Worm (Caenorhabditis elegans) whole organism, young adult: ENCODE data around the gene C54D10.10.

ENCODE experiments used
- B0019.2 ChIP-seq: fragments of 200-800 bp; sonication (Bioruptor generic); conservative IDR thresholded peaks from 2 replicates; pipeline ENCODE4 v1.3.6; 2022; ENCODE audit warnings: missing genetic modification reagents, missing genetic modification characterization, missing compliant biosample characterization
- F23B12.7 ChIP-seq: sonication (generic microtip); optimal IDR thresholded peaks from 2 replicates; lab custom pipeline; 2017; ENCODE audit warnings: missing genetic modification characterization, mild to moderate bottlenecking, missing compliant biosample characterization, antibody characterized with exemption, moderate library complexity; ENCODE audit not compliant: insufficient read depth
- F55B11.4 ChIP-seq: sonication (generic microtip); optimal IDR thresholded peaks from 2 replicates; lab custom pipeline; 2016; ENCODE audit warnings: missing compliant biosample characterization, missing genetic modification characterization, borderline replicate concordance; ENCODE audit not compliant: insufficient read depth
- K12H6.12 ChIP-seq: fragments of 200-800 bp; sonication (Bioruptor generic); optimal IDR thresholded peaks from 2 replicates; lab custom pipeline; 2018; ENCODE audit warnings: mild to moderate bottlenecking, missing genetic modification characterization, missing compliant biosample characterization
- T07F8.4 ChIP-seq: sonication (generic microtip); optimal IDR thresholded peaks from 2 replicates; lab custom pipeline; 2016; ENCODE audit warnings: mild to moderate bottlenecking, missing genetic modification characterization, moderate library complexity, missing compliant biosample characterization
- Y56A3A.18 ChIP-seq: fragments of 200-800 bp; sonication (Bioruptor generic); IDR thresholded peaks from 2 replicates; pipeline ENCODE4 v1.3.6; 2022; ENCODE audit warnings: missing genetic modification reagents, missing genetic modification characterization, missing compliant biosample characterization
- Y79H2A.3 ChIP-seq: fragments of 200-800 bp; sonication (Bioruptor generic); conservative IDR thresholded peaks from 2 replicates; pipeline ENCODE4 v1.3.6; 2022; ENCODE audit warnings: missing genetic modification reagents, missing genetic modification characterization, missing compliant biosample characterization
- ZK185.1 ChIP-seq: sonication (generic microtip); optimal IDR thresholded peaks from 2 replicates; lab custom pipeline; 2016; ENCODE audit warnings: mild to moderate bottlenecking, missing genetic modification characterization, missing compliant biosample characterization; ENCODE audit not compliant: poor library complexity, severe bottlenecking
- aptf-2 ChIP-seq: fragments of 200-800 bp; sonication (Bioruptor generic); conservative IDR thresholded peaks from 2 replicates; pipeline ENCODE4 v1.3.6; 2022; ENCODE audit warnings: missing genetic modification reagents, missing genetic modification characterization, missing compliant biosample characterization
- attf-6 ChIP-seq: fragments of 200-800 bp; sonication (Bioruptor generic); IDR thresholded peaks from 2 replicates; pipeline ENCODE4 v1.3.6; 2022; ENCODE audit warnings: missing genetic modification reagents, missing genetic modification characterization, missing compliant biosample characterization
- ccch-3 ChIP-seq: fragments of 200-800 bp; sonication (Bioruptor generic); optimal IDR thresholded peaks from 2 replicates; lab custom pipeline; 2018; ENCODE audit warnings: mild to moderate bottlenecking, missing genetic modification characterization, missing compliant biosample characterization
- cebp-1 ChIP-seq, 2 experiments: fragments of 200-800 bp in 1 of 2; sonication (Bioruptor generic) in 1 of 2; sonication (generic microtip) in 1 of 2; IDR thresholded peaks in 1 of 2; optimal IDR thresholded peaks in 1 of 2; 2 replicates each; pipeline versions ENCODE4 v1.3.6 to Lab custom; 2017 to 2022; ENCODE audit warnings: missing compliant biosample characterization in 2 of 2, missing genetic modification characterization in 2 of 2, mild to moderate bottlenecking in 1 of 2, missing genetic modification reagents in 1 of 2, moderate library complexity in 1 of 2
- ceh-40 ChIP-seq: fragments of 200-800 bp; sonication (Bioruptor generic); IDR thresholded peaks from 2 replicates; pipeline ENCODE4 v1.3.6; 2022; ENCODE audit warnings: missing genetic modification characterization, missing compliant biosample characterization
- ceh-58 ChIP-seq: fragments of 200-800 bp; sonication (Bioruptor generic); IDR thresholded peaks from 2 replicates; pipeline ENCODE4 v1.3.6; 2022; ENCODE audit warnings: missing genetic modification characterization, missing compliant biosample characterization
- ceh-91 ChIP-seq: fragments of 200-800 bp; sonication (Bioruptor generic); IDR thresholded peaks from 2 replicates; pipeline ENCODE4 v1.3.6; 2022; ENCODE audit warnings: missing genetic modification reagents, missing genetic modification characterization, missing compliant biosample characterization
- dpff-1 ChIP-seq: sonication (generic microtip); optimal IDR thresholded peaks from 2 replicates; lab custom pipeline; 2017; ENCODE audit warnings: mild to moderate bottlenecking, missing genetic modification characterization, missing compliant biosample characterization
- efl-1 ChIP-seq: fragments of 150-350 bp; optimal IDR thresholded peaks from 2 replicates; lab custom pipeline; 2014; ENCODE audit warnings: missing biosample characterization, missing genetic modification reagents, missing genetic modification characterization
- egrh-3 ChIP-seq: fragments of 200-800 bp; sonication (Bioruptor generic); IDR thresholded peaks from 2 replicates; pipeline ENCODE4 v1.3.6; 2022; ENCODE audit warnings: missing genetic modification reagents, missing genetic modification characterization, missing compliant biosample characterization
- ekl-4 ChIP-seq: fragments of 200-800 bp; sonication (Bioruptor generic); IDR thresholded peaks from 2 replicates; pipeline ENCODE4 v1.3.6; 2022; ENCODE audit warnings: missing genetic modification reagents, missing genetic modification characterization, missing compliant biosample characterization
- gei-17 ChIP-seq: fragments of 200-800 bp; sonication (Bioruptor generic); optimal IDR thresholded peaks from 2 replicates; lab custom pipeline; 2018; ENCODE audit warnings: mild to moderate bottlenecking, missing genetic modification characterization, missing compliant biosample characterization
- hlh-12 ChIP-seq: sonication (generic microtip); optimal IDR thresholded peaks from 2 replicates; lab custom pipeline; 2016; ENCODE audit warnings: missing genetic modification characterization, missing compliant biosample characterization
- hsf-1 ChIP-seq: fragments of 200-800 bp; sonication (Bioruptor generic); IDR thresholded peaks from 2 replicates; pipeline ENCODE4 v1.3.6; 2022; ENCODE audit warnings: missing genetic modification reagents, missing genetic modification characterization, missing compliant biosample characterization
- lag-1 ChIP-seq: fragments of 200-800 bp; sonication (Bioruptor generic); IDR thresholded peaks from 2 replicates; pipeline ENCODE4 v1.3.6; 2022; ENCODE audit warnings: missing genetic modification reagents, missing genetic modification characterization, missing compliant biosample characterization
- let-526 ChIP-seq: fragments of 200-800 bp; sonication (Bioruptor generic); IDR thresholded peaks from 2 replicates; pipeline ENCODE4 v1.3.6; 2022; ENCODE audit warnings: missing genetic modification reagents, missing genetic modification characterization, missing compliant biosample characterization
- let-607 ChIP-seq, 2 experiments: fragments of 200-800 bp in 1 of 2; sonication (Bioruptor generic) in 1 of 2; sonication (generic microtip) in 1 of 2; optimal IDR thresholded peaks; 2 replicates each; lab custom pipeline; 2016 to 2018; ENCODE audit warnings: mild to moderate bottlenecking in 2 of 2, missing compliant biosample characterization in 2 of 2, missing genetic modification characterization in 2 of 2, moderate library complexity in 2 of 2, missing genotype in 1 of 2
- lin-26 ChIP-seq: fragments of 200-800 bp; sonication (Bioruptor generic); IDR thresholded peaks from 2 replicates; pipeline ENCODE4 v1.3.6; 2022; ENCODE audit warnings: missing genetic modification reagents, missing genetic modification characterization, missing compliant biosample characterization
- lin-35 ChIP-seq, 3 experiments: fragments of 150-350 bp in 2 of 3; sonication (generic microtip) in 1 of 3; optimal IDR thresholded peaks; 2 replicates each; lab custom pipeline; 2014 to 2018; ENCODE audit warnings: missing biosample characterization in 3 of 3, missing genetic modification characterization in 3 of 3, missing genetic modification reagents in 3 of 3
- lir-1 ChIP-seq: fragments of 200-800 bp; sonication (Bioruptor generic); conservative IDR thresholded peaks from 2 replicates; pipeline ENCODE4 v1.3.6; 2022; ENCODE audit warnings: missing genetic modification reagents, missing genetic modification characterization, missing compliant biosample characterization
- madf-6 ChIP-seq: fragments of 200-800 bp; sonication (Bioruptor generic); IDR thresholded peaks from 2 replicates; pipeline ENCODE4 v1.3.6; 2022; ENCODE audit warnings: missing genetic modification reagents, missing genetic modification characterization, missing compliant biosample characterization
- mcd-1 ChIP-seq: fragments of 200-800 bp; sonication (Bioruptor generic); IDR thresholded peaks from 2 replicates; pipeline ENCODE4 v1.3.6; 2022; ENCODE audit warnings: missing genetic modification reagents, missing genetic modification characterization, missing compliant biosample characterization
- mes-4 ChIP-seq: sonication (generic microtip); optimal IDR thresholded peaks from 2 replicates; lab custom pipeline; 2016; ENCODE audit warnings: missing genotype, missing genetic modification characterization, missing compliant biosample characterization
- nfya-2 ChIP-seq: fragments of 200-800 bp; sonication (Bioruptor generic); IDR thresholded peaks from 2 replicates; pipeline ENCODE4 v1.3.6; 2022; ENCODE audit warnings: missing genetic modification reagents, missing genetic modification characterization, missing compliant biosample characterization
- nfyb-1 ChIP-seq: fragments of 200-800 bp; sonication (Bioruptor generic); IDR thresholded peaks from 2 replicates; pipeline ENCODE4 v1.3.6; 2022; ENCODE audit warnings: missing genetic modification reagents, missing genetic modification characterization, missing compliant biosample characterization
- nhr-120 ChIP-seq: fragments of 200-800 bp; sonication (Bioruptor generic); IDR thresholded peaks from 2 replicates; pipeline ENCODE4 v1.3.6; 2022; ENCODE audit warnings: missing genetic modification characterization, missing compliant biosample characterization
- pbrm-1 ChIP-seq: fragments of 200-800 bp; sonication (Bioruptor generic); IDR thresholded peaks from 2 replicates; pipeline ENCODE4 v1.3.6; 2022; ENCODE audit warnings: missing genetic modification reagents, missing genetic modification characterization, missing compliant biosample characterization
- rcor-1 ChIP-seq: fragments of 200-800 bp; sonication (Bioruptor generic); IDR thresholded peaks from 2 replicates; pipeline ENCODE4 v1.3.6; 2022; ENCODE audit warnings: missing genetic modification reagents, missing genetic modification characterization, missing compliant biosample characterization
- rec-8 ChIP-seq, 2 experiments: sonication (generic microtip); optimal IDR thresholded peaks; 2 replicates each; lab custom pipeline; 2016; ENCODE audit warnings: mild to moderate bottlenecking in 2 of 2, missing genetic modification characterization in 2 of 2, missing genetic modification reagents in 2 of 2, missing genotype in 2 of 2, missing biosample characterization in 1 of 2, missing compliant biosample characterization in 1 of 2, moderate library complexity in 1 of 2
- sdz-38 ChIP-seq: sonication (generic microtip); optimal IDR thresholded peaks from 2 replicates; lab custom pipeline; 2016; ENCODE audit warnings: missing genotype, missing genetic modification characterization, missing compliant biosample characterization
- snpc-1.1 ChIP-seq: sonication (generic microtip); optimal IDR thresholded peaks from 2 replicates; lab custom pipeline; 2017; ENCODE audit warnings: missing genetic modification characterization, mild to moderate bottlenecking, missing compliant biosample characterization, antibody characterized with exemption, moderate library complexity, missing genotype, missing genetic modification reagents; ENCODE audit not compliant: insufficient read depth
- snpc-1.3 ChIP-seq: sonication (generic microtip); optimal IDR thresholded peaks from 2 replicates; lab custom pipeline; 2017; ENCODE audit warnings: missing genetic modification characterization, mild to moderate bottlenecking, missing compliant biosample characterization, antibody characterized with exemption, moderate library complexity, missing genotype, missing genetic modification reagents; ENCODE audit not compliant: insufficient read depth
- tbp1 ChIP-seq: fragments of 200-800 bp; sonication (Bioruptor generic); optimal IDR thresholded peaks from 2 replicates; lab custom pipeline; 2018; ENCODE audit warnings: mild to moderate bottlenecking, missing genetic modification characterization, missing compliant biosample characterization
- tlf-1 ChIP-seq: fragments of 200-800 bp; sonication (Bioruptor generic); optimal IDR thresholded peaks from 2 replicates; lab custom pipeline; 2018; ENCODE audit warnings: mild to moderate bottlenecking, missing genetic modification characterization, missing compliant biosample characterization
- unc-130 ChIP-seq: sonication (generic microtip); optimal IDR thresholded peaks from 2 replicates; lab custom pipeline; 2016; ENCODE audit warnings: missing genetic modification reagents, missing genetic modification characterization, missing compliant biosample characterization
- unc-62 ChIP-seq: fragments of 150-350 bp; optimal IDR thresholded peaks from 2 replicates; lab custom pipeline; 2014; ENCODE audit warnings: missing biosample characterization, missing genetic modification reagents, missing genetic modification characterization
- xnd-1 ChIP-seq: sonication (generic microtip); optimal IDR thresholded peaks from 2 replicates; lab custom pipeline; 2016; ENCODE audit warnings: missing genotype, missing genetic modification reagents, missing genetic modification characterization, missing compliant biosample characterization
- ztf-26 ChIP-seq: sonication (generic microtip); optimal IDR thresholded peaks from 2 replicates; lab custom pipeline; 2017; ENCODE audit warnings: missing genetic modification characterization, missing compliant biosample characterization

C54D10.10 gene

ce11 chrV:12491070-12491643 lies 41.4 kb upstream of the C54D10.10 start:
- TF ChIP-seq F23B12.7 (tag; lab: Kevin White, UChicago) (peak; percentile 56), ceh-40 (GFP tag; lab: Robert Waterston, UW) (no peak), tlf-1 (GFP tag; lab: Kevin White, UChicago) (peak; percentile 75), nhr-120 (GFP tag; lab: Robert Waterston, UW) (no peak), xnd-1 (tag; lab: Kevin White, UChicago) (peak; percentile 36), ekl-4 (GFP tag; lab: Robert Waterston, UW) (peak; percentile 93), cebp-1 (GFP tag; IDR thresholded peaks at IDR 0.05; lab: Robert Waterston, UW) (no peak), cebp-1 (tag; optimal IDR thresholded peaks at IDR 0.05; lab: Kevin White, UChicago) (peak; percentile 62), dpff-1 (tag; lab: Kevin White, UChicago) (no peak), snpc-1.3 (peak; percentile 97), F55B11.4 (tag; lab: Kevin White, UChicago) (no peak), mcd-1 (GFP tag; lab: Robert Waterston, UW) (peak; percentile 81), efl-1 (GFP tag; lab: Kevin White, UChicago) (no peak), ceh-91 (GFP tag; lab: Robert Waterston, UW) (0 out of 2 replicates have a peak, but pooled peaks have one; percentile 13), hsf-1 (GFP tag; lab: Robert Waterston, UW) (peak; percentile 72), unc-130 (GFP tag; lab: Kevin White, UChicago) (peak; percentile 13), lin-35 (GFP tag; optimal IDR thresholded peaks at IDR 0.05; lab: Kevin White, UChicago) (peak in 1 of 3 experiments; percentile 22), rec-8 (tag; optimal IDR thresholded peaks at IDR 0.05; lab: Kevin White, UChicago) (peak; percentile 11 to 80), B0019.2 (peak; percentile 50; the same call in 1 of the 2 replicates), hlh-12 (tag; lab: Kevin White, UChicago) (no peak), attf-6 (GFP tag; lab: Robert Waterston, UW) (peak; percentile 91), Y56A3A.18 (peak; percentile 90), let-526 (GFP tag; lab: Robert Waterston, UW) (no peak), aptf-2 (GFP tag; lab: Robert Waterston, UW) (no peak), ccch-3 (GFP tag; lab: Kevin White, UChicago) (no peak), tbp1 (GFP tag; lab: Kevin White, UChicago) (peak; percentile 82), rcor-1 (GFP tag; lab: Robert Waterston, UW) (peak; percentile 92), ztf-26 (peak; percentile 1), lin-26 (GFP tag; lab: Robert Waterston, UW) (no peak), let-607 (tag; optimal IDR thresholded peaks at IDR 0.05; lab: Kevin White, UChicago) (peak in 1 of 2 experiments; percentile 8), lir-1 (0 out of 2 replicates have a peak, but pooled peaks have one; percentile 23), Y79H2A.3 (GFP tag; lab: Robert Waterston, UW) (no peak), nfya-2 (GFP tag; lab: Robert Waterston, UW) (no peak), K12H6.12 (tag; lab: Kevin White, UChicago) (no peak), ZK185.1 (tag; lab: Kevin White, UChicago) (peak; percentile 79), pbrm-1 (peak; percentile 99), mes-4 (tag; lab: Kevin White, UChicago) (peak; percentile 40), nfyb-1 (GFP tag; lab: Robert Waterston, UW) (peak; percentile 87), snpc-1.1 (tag; lab: Kevin White, UChicago) (peak; percentile 100), egrh-3 (0 out of 2 replicates have a peak, but pooled peaks have one; percentile 23), T07F8.4 (tag; lab: Kevin White, UChicago) (no peak), sdz-38 (tag; lab: Kevin White, UChicago) (no peak), ceh-58 (GFP tag; lab: Robert Waterston, UW) (no peak), madf-6 (GFP tag; lab: Robert Waterston, UW) (peak; percentile 89), unc-62 (GFP tag; lab: Kevin White, UChicago) (no peak), gei-17 (GFP tag; lab: Kevin White, UChicago) (no peak), lag-1 (GFP tag; lab: Robert Waterston, UW) (no peak)
